Worm (Caenorhabditis elegans) whole organism, L2 larva: ENCODE data around the gene jmjd-3.1.
A peak's percentile ranks its signal among the peaks of the same experiment; 100 is the strongest.

Experiments used
- C34F6.9 ChIP-seq: fragments of 150-350 bp; optimal IDR thresholded peaks from 2 replicates; lab custom pipeline; 2014; ENCODE audit warnings: missing biosample characterization, missing genetic modification characterization
- F13H6.1 ChIP-seq: sonication (generic microtip); optimal IDR thresholded peaks from 2 replicates; lab custom pipeline; 2016; ENCODE audit warnings: missing genetic modification characterization, missing compliant biosample characterization
- R02D3.7 ChIP-seq: fragments of 150-350 bp; optimal IDR thresholded peaks from 2 replicates; lab custom pipeline; 2014; ENCODE audit warnings: missing biosample characterization, missing genetic modification characterization
- alr-1 ChIP-seq: fragments of 150-350 bp; optimal IDR thresholded peaks from 2 replicates; lab custom pipeline; 2014; ENCODE audit warnings: missing biosample characterization, missing genetic modification characterization
- aly-2 ChIP-seq: fragments of 150-350 bp; optimal IDR thresholded peaks from 2 replicates; lab custom pipeline; 2014; ENCODE audit warnings: missing biosample characterization, missing genetic modification characterization
- blmp-1 ChIP-seq: sonication (generic microtip); optimal IDR thresholded peaks from 2 replicates; lab custom pipeline; 2017; ENCODE audit warnings: missing genetic modification characterization, mild to moderate bottlenecking, missing compliant biosample characterization, antibody characterized with exemption, moderate library complexity; ENCODE audit not compliant: insufficient read depth
- ceh-16 ChIP-seq: fragments of 150-350 bp; optimal IDR thresholded peaks from 2 replicates; lab custom pipeline; 2014; ENCODE audit warnings: missing biosample characterization, missing genetic modification characterization
- ceh-82 ChIP-seq: fragments of 150-350 bp; optimal IDR thresholded peaks from 2 replicates; lab custom pipeline; 2014; ENCODE audit warnings: missing biosample characterization, missing genetic modification characterization
- crh-2 ChIP-seq: sonication (generic microtip); optimal IDR thresholded peaks from 2 replicates; lab custom pipeline; 2017; ENCODE audit warnings: missing biosample characterization, missing genetic modification characterization
- dmd-4 ChIP-seq: sonication (generic microtip); optimal IDR thresholded peaks from 2 replicates; lab custom pipeline; 2017; ENCODE audit warnings: missing biosample characterization, missing genetic modification characterization
- egl-27 ChIP-seq: sonication (generic microtip); optimal IDR thresholded peaks from 3 replicates; lab custom pipeline; 2017; ENCODE audit warnings: missing biosample characterization, missing genetic modification reagents, missing genetic modification characterization
- elt-1 ChIP-seq: fragments of 150-350 bp; optimal IDR thresholded peaks from 2 replicates; lab custom pipeline; 2014; ENCODE audit warnings: missing biosample characterization, missing genetic modification characterization
- elt-3 ChIP-seq: sonication (generic microtip); optimal IDR thresholded peaks from 2 replicates; lab custom pipeline; 2017; ENCODE audit warnings: missing biosample characterization, missing genetic modification characterization
- fos-1 ChIP-seq: fragments of 150-350 bp; optimal IDR thresholded peaks from 2 replicates; lab custom pipeline; 2014; ENCODE audit warnings: missing biosample characterization, missing genetic modification characterization
- gmeb-1 ChIP-seq: fragments of 150-350 bp; optimal IDR thresholded peaks from 2 replicates; lab custom pipeline; 2014; ENCODE audit warnings: missing biosample characterization, missing genetic modification characterization
- lin-11 ChIP-seq: fragments of 150-350 bp; sonication (generic microtip); optimal IDR thresholded peaks from 2 replicates; lab custom pipeline; 2014; ENCODE audit warnings: missing biosample characterization, missing genetic modification characterization, inconsistent platforms, mixed read lengths
- lin-39 ChIP-seq: fragments of 150-350 bp; optimal IDR thresholded peaks from 2 replicates; lab custom pipeline; 2014; ENCODE audit warnings: missing biosample characterization, missing genetic modification reagents, missing genetic modification characterization
- lsy-2 ChIP-seq, 2 experiments: fragments of 150-350 bp in 1 of 2; sonication (generic microtip) in 1 of 2; optimal IDR thresholded peaks; 2 replicates each; lab custom pipeline; 2014 to 2017; ENCODE audit warnings: missing biosample characterization in 2 of 2, missing genetic modification characterization in 2 of 2
- mab-5 ChIP-seq: fragments of 150-350 bp; optimal IDR thresholded peaks from 2 replicates; lab custom pipeline; 2014; ENCODE audit warnings: missing biosample characterization, missing genetic modification characterization
- mdl-1 ChIP-seq, 2 experiments: fragments of 150-350 bp in 1 of 2; sonication (generic microtip) in 1 of 2; optimal IDR thresholded peaks; 2 replicates each; lab custom pipeline; 2017; ENCODE audit warnings: missing biosample characterization in 2 of 2, missing genetic modification characterization in 2 of 2
- nhr-10 ChIP-seq: sonication (generic microtip); optimal IDR thresholded peaks from 2 replicates; lab custom pipeline; 2017; ENCODE audit warnings: missing biosample characterization, missing genetic modification characterization
- nhr-11 ChIP-seq: fragments of 150-350 bp; optimal IDR thresholded peaks from 2 replicates; lab custom pipeline; 2014; ENCODE audit warnings: missing biosample characterization, missing genetic modification characterization
- nhr-12 ChIP-seq: fragments of 150-350 bp; optimal IDR thresholded peaks from 2 replicates; lab custom pipeline; 2014; ENCODE audit warnings: missing biosample characterization, missing genetic modification characterization
- nhr-129 ChIP-seq: fragments of 150-350 bp; optimal IDR thresholded peaks from 2 replicates; lab custom pipeline; 2014; ENCODE audit warnings: missing biosample characterization, missing genetic modification characterization
- nhr-23 ChIP-seq: fragments of 150-350 bp; optimal IDR thresholded peaks from 2 replicates; lab custom pipeline; 2014; ENCODE audit warnings: missing biosample characterization, missing genetic modification reagents, missing genetic modification characterization
- nhr-237 ChIP-seq: fragments of 150-350 bp; optimal IDR thresholded peaks from 2 replicates; lab custom pipeline; 2014; ENCODE audit warnings: missing biosample characterization, missing genetic modification characterization
- nhr-25 ChIP-seq: fragments of 150-350 bp; sonication (generic microtip); optimal IDR thresholded peaks from 3 replicates; lab custom pipeline; 2014; ENCODE audit warnings: missing biosample characterization, missing genetic modification characterization
- nhr-6 ChIP-seq: fragments of 150-350 bp; optimal IDR thresholded peaks from 2 replicates; lab custom pipeline; 2014; ENCODE audit warnings: missing biosample characterization, missing genetic modification characterization
- nhr-77 ChIP-seq: fragments of 150-350 bp; optimal IDR thresholded peaks from 2 replicates; lab custom pipeline; 2014; ENCODE audit warnings: missing biosample characterization, missing genetic modification characterization
- sem-4 ChIP-seq: fragments of 150-350 bp; optimal IDR thresholded peaks from 2 replicates; lab custom pipeline; 2014; ENCODE audit warnings: missing biosample characterization, missing genetic modification reagents, missing genetic modification characterization
- sma-3 ChIP-seq: sonication (generic microtip); optimal IDR thresholded peaks from 2 replicates; lab custom pipeline; 2016; ENCODE audit warnings: missing genetic modification reagents, missing genetic modification characterization, missing compliant biosample characterization
- sma-9 ChIP-seq, 2 experiments: fragments of 150-350 bp in 1 of 2; sonication (generic microtip) in 1 of 2; optimal IDR thresholded peaks; 2 replicates each; lab custom pipeline; 2014 to 2016; ENCODE audit warnings: missing genetic modification characterization in 2 of 2, mild to moderate bottlenecking in 1 of 2, missing biosample characterization in 1 of 2, missing compliant biosample characterization in 1 of 2, missing genetic modification reagents in 1 of 2, moderate library complexity in 1 of 2
- snpc-4 ChIP-seq: fragments of 150-350 bp; optimal IDR thresholded peaks from 2 replicates; lab custom pipeline; 2014; ENCODE audit warnings: missing biosample characterization, missing genetic modification characterization
- unc-39 ChIP-seq: fragments of 150-350 bp; optimal IDR thresholded peaks from 2 replicates; lab custom pipeline; 2014; ENCODE audit warnings: missing biosample characterization, missing genetic modification characterization
- unc-55 ChIP-seq: fragments of 150-350 bp; sonication (generic microtip); optimal IDR thresholded peaks from 3 replicates; lab custom pipeline; 2014; ENCODE audit warnings: missing biosample characterization, missing genetic modification reagents, missing genetic modification characterization
- unc-62 ChIP-seq: fragments of 150-350 bp; optimal IDR thresholded peaks from 2 replicates; lab custom pipeline; 2014; ENCODE audit warnings: missing biosample characterization, missing genetic modification reagents, missing genetic modification characterization
- zag-1 ChIP-seq: fragments of 150-350 bp; optimal IDR thresholded peaks from 2 replicates; lab custom pipeline; 2014; ENCODE audit warnings: missing biosample characterization, missing genetic modification characterization
- ztf-11 ChIP-seq: sonication (generic microtip); optimal IDR thresholded peaks from 2 replicates; lab custom pipeline; 2017; ENCODE audit warnings: missing biosample characterization, missing genetic modification characterization
- ztf-4 ChIP-seq: fragments of 150-350 bp; optimal IDR thresholded peaks from 2 replicates; lab custom pipeline; 2014; ENCODE audit warnings: missing biosample characterization, missing genetic modification characterization

Gene jmjd-3.1

ce11 chrX:8556614-8557196 lies 14.1 kb upstream of the jmjd-3.1 start, which contains the start of gene utx-1:
Gene utx-1 (plus strand): TSS chrX:8557146.
- TF ChIP-seq sma-3 (peak; percentile 34), zag-1 (no peak), lsy-2 (tag; optimal IDR thresholded peaks at IDR 0.05; lab: Kevin White, UChicago) (peak in 1 of 2 experiments; percentile 17), unc-55 (GFP tag; lab: Kevin White, UChicago) (peak; percentile 53), nhr-25 (tag; lab: Kevin White, UChicago) (peak; percentile 36), nhr-129 (tag; lab: Kevin White, UChicago) (peak; percentile 39), nhr-77 (tag; lab: Kevin White, UChicago) (no peak), ceh-16 (tag; lab: Kevin White, UChicago) (no peak), lin-11 (tag; lab: Kevin White, UChicago) (no peak), F13H6.1 (tag; lab: Kevin White, UChicago) (peak; percentile 39), C34F6.9 (peak; percentile 11)

DNA sequence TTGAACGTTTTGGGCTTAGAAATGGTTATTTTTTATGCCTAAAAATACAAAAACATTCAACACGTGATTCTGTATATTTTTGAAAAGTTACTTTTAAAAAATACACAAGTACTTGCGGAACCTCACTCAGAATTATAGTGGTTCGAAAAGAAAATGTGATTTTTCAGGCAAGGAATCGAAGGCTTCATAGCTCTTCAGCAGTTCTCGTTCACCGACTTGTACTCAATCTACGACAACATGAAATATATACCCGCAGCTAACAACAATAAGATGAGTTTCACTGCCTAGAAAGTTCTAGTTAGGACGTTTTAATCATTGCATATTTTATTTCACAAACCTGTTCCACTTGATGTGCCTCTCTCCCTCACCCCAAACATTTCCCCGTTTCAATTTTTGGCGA lies 8.3 kb upstream of the jmjd-3.1 start:
- TF ChIP-seq alr-1 (no peak), nhr-77 (tag; lab: Kevin White, UChicago) (no peak), R02D3.7 (tag; lab: Kevin White, UChicago) (no peak), mab-5 (tag; lab: Kevin White, UChicago) (no peak), fos-1 (tag; lab: Kevin White, UChicago) (no peak), nhr-25 (tag; lab: Kevin White, UChicago) (no peak), snpc-4 (no peak), nhr-11 (no peak), sma-3 (no peak), ceh-16 (tag; lab: Kevin White, UChicago) (no peak), gmeb-1 (tag; lab: Kevin White, UChicago) (no peak), sma-9 (GFP tag; optimal IDR thresholded peaks at IDR 0.05; lab: Kevin White, UChicago) (no peak), sma-9 (tag; optimal IDR thresholded peaks at IDR 0.05; lab: Kevin White, UChicago) (no peak)

ce11 chrX:8563663-8564450 lies 7.0 kb upstream of the jmjd-3.1 start:
- no peak for TF ChIP-seq sma-9 (GFP tag; optimal IDR thresholded peaks at IDR 0.05; lab: Kevin White, UChicago)
- no peak for TF ChIP-seq sma-9 (tag; optimal IDR thresholded peaks at IDR 0.05; lab: Kevin White, UChicago)
- TF ChIP-seq sma-3: peak; percentile 27
- TF ChIP-seq fos-1 (tag; lab: Kevin White, UChicago): peak; percentile 75

DNA sequence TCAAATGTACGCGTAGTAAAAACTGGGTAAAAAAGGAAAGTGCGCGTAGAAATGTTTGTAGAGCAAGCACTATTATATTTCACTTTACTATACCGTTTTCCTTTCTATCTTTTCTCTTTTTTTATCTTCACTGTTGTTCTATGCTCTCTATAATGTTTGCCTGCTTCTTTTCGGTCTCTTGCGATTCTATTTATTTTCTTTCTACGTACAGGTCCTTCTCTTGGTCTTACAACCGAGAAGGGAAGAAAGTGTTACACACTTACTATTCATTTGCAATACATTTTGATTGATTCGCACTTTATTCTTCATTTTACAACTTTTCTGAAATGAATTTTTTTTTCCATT lies 6.4 kb upstream of the jmjd-3.1 start:
- TF ChIP-seq gmeb-1 (tag; lab: Kevin White, UChicago) (peak; percentile 10), sma-9 (GFP tag; optimal IDR thresholded peaks at IDR 0.05; lab: Kevin White, UChicago) (peak; percentile 11), sma-9 (tag; optimal IDR thresholded peaks at IDR 0.05; lab: Kevin White, UChicago) (no peak), elt-3 (tag; lab: Kevin White, UChicago) (no peak), fos-1 (tag; lab: Kevin White, UChicago) (peak; percentile 54), unc-62 (no peak), F13H6.1 (tag; lab: Kevin White, UChicago) (peak; percentile 31), C34F6.9 (no peak), aly-2 (no peak), nhr-25 (tag; lab: Kevin White, UChicago) (peak; percentile 5), blmp-1 (tag; lab: Kevin White, UChicago) (peak; percentile 67), ztf-11 (no peak)
- TF ChIP-seq, all 48 proteins: peak for 6

- no peak for TF ChIP-seq unc-39 (tag; lab: Kevin White, UChicago)
- no peak for TF ChIP-seq nhr-129 (tag; lab: Kevin White, UChicago)
- TF ChIP-seq lin-39 (tag; lab: Kevin White, UChicago): no peak
- TF ChIP-seq nhr-10 (tag; lab: Kevin White, UChicago): no peak
- TF ChIP-seq nhr-12 (tag; lab: Kevin White, UChicago): no peak
- no peak for TF ChIP-seq ceh-82 (tag; lab: Kevin White, UChicago)
- TF ChIP-seq crh-2 (tag; lab: Kevin White, UChicago): no peak
- TF ChIP-seq F13H6.1 (tag; lab: Kevin White, UChicago): peak; percentile 87
- TF ChIP-seq elt-1 (tag; lab: Kevin White, UChicago): no peak
- no peak for TF ChIP-seq gmeb-1 (tag; lab: Kevin White, UChicago)
- TF ChIP-seq egl-27: no peak
- TF ChIP-seq sem-4 (tag; lab: Kevin White, UChicago): peak; percentile 3
- peak; percentile 6 for TF ChIP-seq zag-1
- no peak for TF ChIP-seq ceh-16 (tag; lab: Kevin White, UChicago)
- no peak for TF ChIP-seq ztf-11
- TF ChIP-seq C34F6.9: peak; percentile 25
- TF ChIP-seq nhr-6 (tag; lab: Kevin White, UChicago): no peak
- TF ChIP-seq nhr-237 (tag; lab: Kevin White, UChicago): no peak
- TF ChIP-seq R02D3.7 (tag; lab: Kevin White, UChicago): no peak
- TF ChIP-seq aly-2: no peak
- no peak for TF ChIP-seq nhr-11
- TF ChIP-seq mdl-1 (tag; optimal IDR thresholded peaks at IDR 0.05; lab: Kevin White, UChicago): peak; percentile 32 to 60
- TF ChIP-seq sma-9 (GFP tag; optimal IDR thresholded peaks at IDR 0.05; lab: Kevin White, UChicago): no peak
- no peak for TF ChIP-seq sma-9 (tag; optimal IDR thresholded peaks at IDR 0.05; lab: Kevin White, UChicago)
- no peak for TF ChIP-seq ztf-4 (tag; lab: Kevin White, UChicago)
- TF ChIP-seq nhr-23: no peak
- no peak for TF ChIP-seq nhr-77 (tag; lab: Kevin White, UChicago)
- TF ChIP-seq dmd-4: no peak
These were observed 4.9 kb upstream of the jmjd-3.1 start for ce11 chrX:8565810-8566416.
